Worm (Caenorhabditis elegans) whole organism, mixed stage, embryonic: ENCODE results near the gene ZK930.2.

ENCODE experiments used
- elt-3 ChIP-seq: fragments of 150-350 bp; optimal IDR thresholded peaks from 2 replicates; lab custom pipeline; 2014; ENCODE audit warnings: missing biosample characterization, missing genetic modification characterization
- hlh-1 ChIP-seq: fragments of 150-350 bp; optimal IDR thresholded peaks from 2 replicates; lab custom pipeline; 2014; ENCODE audit warnings: missing biosample characterization, missing genetic modification reagents, missing genetic modification characterization
- lsy-2 ChIP-seq: fragments of 150-350 bp; optimal IDR thresholded peaks from 2 replicates; lab custom pipeline; 2014; ENCODE audit warnings: missing biosample characterization, missing genetic modification characterization
- mab-5 ChIP-seq: fragments of 150-350 bp; optimal IDR thresholded peaks from 2 replicates; lab custom pipeline; 2014; ENCODE audit warnings: missing biosample characterization, missing genetic modification characterization
- mep-1 ChIP-seq: fragments of 150-350 bp; optimal IDR thresholded peaks from 2 replicates; lab custom pipeline; 2017; ENCODE audit warnings: missing biosample characterization, missing genetic modification reagents, missing genetic modification characterization, inconsistent platforms
- nhr-12 ChIP-seq: fragments of 150-350 bp; optimal IDR thresholded peaks from 2 replicates; lab custom pipeline; 2014; ENCODE audit warnings: missing biosample characterization, missing genetic modification characterization
- unc-120 ChIP-seq: sonication (generic microtip); optimal IDR thresholded peaks from 2 replicates; lab custom pipeline; 2017; ENCODE audit warnings: missing genetic modification characterization, missing compliant biosample characterization; ENCODE audit not compliant: poor library complexity, severe bottlenecking
- unc-62 ChIP-seq: fragments of 150-350 bp; optimal IDR thresholded peaks from 2 replicates; lab custom pipeline; 2014; ENCODE audit warnings: missing biosample characterization, missing genetic modification reagents, missing genetic modification characterization
- ztf-11 ChIP-seq: fragments of 150-350 bp; optimal IDR thresholded peaks from 2 replicates; lab custom pipeline; 2014; ENCODE audit warnings: missing biosample characterization, missing genetic modification characterization

- no peak for TF ChIP-seq mab-5 (tag; lab: Kevin White, UChicago)
- no peak for TF ChIP-seq nhr-12
- no peak for TF ChIP-seq ztf-11 (tag; lab: Kevin White, UChicago)
- TF ChIP-seq lsy-2: no peak
- TF ChIP-seq elt-3: no peak
- no peak for TF ChIP-seq unc-120 (tag; lab: Kevin White, UChicago)
- no peak for TF ChIP-seq mep-1
- no peak for TF ChIP-seq unc-62 (GFP tag; lab: Kevin White, UChicago)
- no peak for TF ChIP-seq hlh-1 (tag; lab: Kevin White, UChicago)
These were observed 47.3 kb downstream of the ZK930.2 start for ce11 chrII:11845954-11846353.
